Comparison of ENCODE assay signal across 3 worm cellular contexts in genomic region chrII:8569038-8569977, ce11.
TF ChIP-seq lines count a peak whose summit lies in the region.

TSS of gene col-38 (minus strand) at chrII:8569088.
TSS of gene rpl-5 (plus strand) at chrII:8569927.

TF ChIP-seq in whole organism, L2 larva, 48 proteins besides CTCF, POLR2A, EP300 and RAD21 (continued from another document):
- TF ChIP-seq blmp-1 (tag; optimal IDR thresholded peaks at IDR 0.05; lab: Kevin White, UChicago; ENCODE audit: insufficient read depth) = peak; percentile 33
- TF ChIP-seq peb-1 (tag; optimal IDR thresholded peaks at IDR 0.05; lab: Kevin White, UChicago) = no peak
- peak; percentile 71 for TF ChIP-seq zag-1 (tag; optimal IDR thresholded peaks at IDR 0.05; lab: Kevin White, UChicago)
- peak; percentile 97 for TF ChIP-seq gmeb-1 (tag; optimal IDR thresholded peaks at IDR 0.05; lab: Kevin White, UChicago)
- peak; percentile 42 for TF ChIP-seq mab-5 (tag; optimal IDR thresholded peaks at IDR 0.05; lab: Kevin White, UChicago)
- peak; percentile 88 for TF ChIP-seq sma-3 (GFP tag; optimal IDR thresholded peaks at IDR 0.05; lab: Kevin White, UChicago)
- peak; percentile 95 for TF ChIP-seq lin-11 (tag; optimal IDR thresholded peaks at IDR 0.05; lab: Kevin White, UChicago)
- TF ChIP-seq C34F6.9 (tag; optimal IDR thresholded peaks at IDR 0.05; lab: Kevin White, UChicago) = peak; percentile 98
- peak; percentile 79 for TF ChIP-seq sma-9 (GFP tag; optimal IDR thresholded peaks at IDR 0.05; lab: Kevin White, UChicago)
- TF ChIP-seq sma-9 (tag; optimal IDR thresholded peaks at IDR 0.05; lab: Kevin White, UChicago) = no peak
- peak; percentile 87 for TF ChIP-seq nhr-25 (tag; optimal IDR thresholded peaks at IDR 0.05; lab: Kevin White, UChicago)
- TF ChIP-seq ama-1 (optimal IDR thresholded peaks at IDR 0.05; lab: Kevin White, UChicago) = peak; percentile 78
- TF ChIP-seq nhr-77 (tag; optimal IDR thresholded peaks at IDR 0.05; lab: Kevin White, UChicago) = no peak
- TF ChIP-seq nhr-12 (tag; optimal IDR thresholded peaks at IDR 0.05; lab: Kevin White, UChicago) = peak; percentile 52
- peak; percentile 88 for TF ChIP-seq F13H6.1 (tag; optimal IDR thresholded peaks at IDR 0.05; lab: Kevin White, UChicago)
- peak; percentile 74 for TF ChIP-seq sem-4 (tag; optimal IDR thresholded peaks at IDR 0.05; lab: Kevin White, UChicago)
- TF ChIP-seq mdl-1 (tag; optimal IDR thresholded peaks at IDR 0.05; lab: Kevin White, UChicago) = peak in 1 of 2 experiments; percentile 51
- TF ChIP-seq nhr-10 (tag; optimal IDR thresholded peaks at IDR 0.05; lab: Kevin White, UChicago) = no peak
- peak; percentile 66 for TF ChIP-seq ceh-16 (tag; optimal IDR thresholded peaks at IDR 0.05; lab: Kevin White, UChicago)
- no peak for TF ChIP-seq unc-39 (tag; optimal IDR thresholded peaks at IDR 0.05; lab: Kevin White, UChicago)
- peak; percentile 93 to 99 for TF ChIP-seq lsy-2 (tag; optimal IDR thresholded peaks at IDR 0.05; lab: Kevin White, UChicago)

TF ChIP-seq in whole organism, L4 larva, 104 proteins besides CTCF, POLR2A, EP300 and RAD21 (continued from another document and continues in another):
- peak in 1 of 2 experiments; percentile 19 for TF ChIP-seq mdl-1 (tag; optimal IDR thresholded peaks at IDR 0.05; lab: Kevin White, UChicago)
- no peak for TF ChIP-seq ctbp-1 (GFP tag; IDR thresholded peaks at IDR 0.05; lab: Robert Waterston, UW)
- TF ChIP-seq tag-97 (GFP tag; IDR thresholded peaks at IDR 0.05; lab: Robert Waterston, UW) = no peak
- TF ChIP-seq ceh-44 (GFP tag; IDR thresholded peaks at IDR 0.05; lab: Robert Waterston, UW) = peak; percentile 49; the same call in 1 of the 2 replicates
- no peak for TF ChIP-seq D1046.2 (GFP tag; IDR thresholded peaks at IDR 0.05; lab: Robert Waterston, UW)
- peak; percentile 0 for TF ChIP-seq jun-1 (tag; optimal IDR thresholded peaks at IDR 0.05; lab: Kevin White, UChicago)
- peak; percentile 89 for TF ChIP-seq hlh-30 (tag; optimal IDR thresholded peaks at IDR 0.05; lab: Kevin White, UChicago; ENCODE audit: insufficient read depth)
- no peak for TF ChIP-seq Y48G9A.11 (GFP tag; IDR thresholded peaks at IDR 0.05; lab: Robert Waterston, UW)
- peak; percentile 26 to 93 for TF ChIP-seq ZK546.5 (tag; optimal IDR thresholded peaks at IDR 0.05; lab: Kevin White, UChicago)
- 0 out of 2 replicates have a peak, but pooled peaks have one; percentile 65 for TF ChIP-seq zfp-3 (GFP tag; conservative IDR thresholded peaks at IDR 0.05; lab: Robert Waterston, UW)
- no peak for TF ChIP-seq aly-2 (tag; optimal IDR thresholded peaks at IDR 0.05; lab: Kevin White, UChicago)
- TF ChIP-seq hlh-11 (tag; optimal IDR thresholded peaks at IDR 0.05; lab: Kevin White, UChicago) = peak; percentile 82
- TF ChIP-seq dmd-9 (GFP tag; IDR thresholded peaks at IDR 0.05; lab: Robert Waterston, UW) = no peak
- TF ChIP-seq F37D6.2 (tag; optimal IDR thresholded peaks at IDR 0.05; lab: Kevin White, UChicago) = peak; percentile 49
- TF ChIP-seq tra-1 (GFP tag; IDR thresholded peaks at IDR 0.05; lab: Robert Waterston, UW) = no peak
- peak; percentile 65 for TF ChIP-seq ama-1 (optimal IDR thresholded peaks at IDR 0.05; lab: Kevin White, UChicago)
- TF ChIP-seq nhr-48 (tag; optimal IDR thresholded peaks at IDR 0.05; lab: Kevin White, UChicago) = peak; percentile 55
- TF ChIP-seq hif-1 (tag; optimal IDR thresholded peaks at IDR 0.05; lab: Kevin White, UChicago) = peak in 1 of 2 experiments; percentile 78
- TF ChIP-seq rbr-2 (tag; optimal IDR thresholded peaks at IDR 0.05; lab: Kevin White, UChicago) = peak; percentile 87
- TF ChIP-seq daf-16 (GFP tag; optimal IDR thresholded peaks at IDR 0.05; lab: Kevin White, UChicago) = no peak
- peak; percentile 79 for TF ChIP-seq daf-16 (tag; optimal IDR thresholded peaks at IDR 0.05; lab: Kevin White, UChicago)
- peak; percentile 88 for TF ChIP-seq nhr-6 (tag; optimal IDR thresholded peaks at IDR 0.05; lab: Kevin White, UChicago)
- TF ChIP-seq vab-7 (GFP tag; IDR thresholded peaks at IDR 0.05; lab: Robert Waterston, UW) = no peak
- peak; percentile 79 for TF ChIP-seq hmg-1.1 (GFP tag; IDR thresholded peaks at IDR 0.05; lab: Robert Waterston, UW)
- TF ChIP-seq nhr-11 (tag; optimal IDR thresholded peaks at IDR 0.05; lab: Kevin White, UChicago) = peak; percentile 87
- peak; percentile 34 for TF ChIP-seq nhr-25 (tag; optimal IDR thresholded peaks at IDR 0.05; lab: Kevin White, UChicago; ENCODE audit: borderline replicate concordance, insufficient read depth)
- TF ChIP-seq saeg-2 (GFP tag; IDR thresholded peaks at IDR 0.05; lab: Robert Waterston, UW) = no peak
- no peak for TF ChIP-seq F26F4.8 (GFP tag; conservative IDR thresholded peaks at IDR 0.05; lab: Robert Waterston, UW)
- peak; percentile 93 for TF ChIP-seq nhr-77 (tag; optimal IDR thresholded peaks at IDR 0.05; lab: Kevin White, UChicago)
- peak; percentile 60; the same call in 1 of the 2 replicates for TF ChIP-seq arid-1 (GFP tag; conservative IDR thresholded peaks at IDR 0.05; lab: Robert Waterston, UW)
- TF ChIP-seq duxl-1 (tag; optimal IDR thresholded peaks at IDR 0.05; lab: Kevin White, UChicago; ENCODE audit: poor library complexity) = peak; percentile 53
- 0 out of 2 replicates have a peak, but pooled peaks have one; percentile 15 for TF ChIP-seq snpc-1.2 (GFP tag; IDR thresholded peaks at IDR 0.05; lab: Robert Waterston, UW)
- no peak for TF ChIP-seq lin-29 (GFP tag; IDR thresholded peaks at IDR 0.05; lab: Robert Waterston, UW)
- peak; percentile 96 for TF ChIP-seq dpl-1 (GFP tag; optimal IDR thresholded peaks at IDR 0.05; lab: Kevin White, UChicago)
- TF ChIP-seq zfp-2 (tag; optimal IDR thresholded peaks at IDR 0.05; lab: Kevin White, UChicago) = peak; percentile 87
- TF ChIP-seq unc-130 (GFP tag; optimal IDR thresholded peaks at IDR 0.05; lab: Kevin White, UChicago) = peak; percentile 17
- no peak for TF ChIP-seq egl-43 (GFP tag; IDR thresholded peaks at IDR 0.05; lab: Robert Waterston, UW)
- TF ChIP-seq T26A8.4 (GFP tag; IDR thresholded peaks at IDR 0.05; lab: Robert Waterston, UW) = peak; percentile 69
- TF ChIP-seq daf-19 (GFP tag; conservative IDR thresholded peaks at IDR 0.05; lab: Robert Waterston, UW) = 0 out of 2 replicates have a peak, but pooled peaks have one; percentile 51
- no peak for TF ChIP-seq Y75B8A.6 (GFP tag; IDR thresholded peaks at IDR 0.05; lab: Robert Waterston, UW)
- peak; percentile 90 for TF ChIP-seq fkh-10 (GFP tag; optimal IDR thresholded peaks at IDR 0.05; lab: Kevin White, UChicago)
- no peak for TF ChIP-seq spr-3 (GFP tag; optimal IDR thresholded peaks at IDR 0.05; lab: Kevin White, UChicago)
- TF ChIP-seq daf-8 (GFP tag; IDR thresholded peaks at IDR 0.05; lab: Robert Waterston, UW) = no peak
- TF ChIP-seq madf-9 (GFP tag; conservative IDR thresholded peaks at IDR 0.05; lab: Robert Waterston, UW) = no peak
- no peak for TF ChIP-seq attf-4 (tag; optimal IDR thresholded peaks at IDR 0.05; lab: Kevin White, UChicago)
- peak; percentile 89 to 98 for TF ChIP-seq lsy-2 (tag; optimal IDR thresholded peaks at IDR 0.05; lab: Kevin White, UChicago)
- no peak for TF ChIP-seq nhr-111 (GFP tag; optimal IDR thresholded peaks at IDR 0.05; lab: Kevin White, UChicago)
- peak; percentile 67 for TF ChIP-seq mxl-3 (GFP tag; optimal IDR thresholded peaks at IDR 0.05; lab: Kevin White, UChicago)
- no peak for TF ChIP-seq madf-5 (GFP tag; IDR thresholded peaks at IDR 0.05; lab: Robert Waterston, UW)
- no peak for TF ChIP-seq ztf-7 (tag; optimal IDR thresholded peaks at IDR 0.05; lab: Kevin White, UChicago)
- peak in 1 of 2 experiments; percentile 96 for TF ChIP-seq unc-62 (GFP tag; optimal IDR thresholded peaks at IDR 0.05 in 1 of 2; lab: Kevin White, UChicago)
- TF ChIP-seq unc-62 (tag; optimal IDR thresholded peaks at IDR 0.05; lab: Kevin White, UChicago) = no peak
- peak; percentile 92 for TF ChIP-seq mes-2 (tag; optimal IDR thresholded peaks at IDR 0.05; lab: Kevin White, UChicago; ENCODE audit: poor library complexity, severe bottlenecking)
- no peak for TF ChIP-seq egl-27 (tag; optimal IDR thresholded peaks at IDR 0.05; lab: Kevin White, UChicago)
- no peak for TF ChIP-seq gei-8 (GFP tag; optimal IDR thresholded peaks at IDR 0.05; lab: Kevin White, UChicago)

TF ChIP-seq in whole organism, late embryonic, 69 proteins besides CTCF, POLR2A, EP300 and RAD21 (continued from another document):
- TF ChIP-seq ceh-30 (tag; optimal IDR thresholded peaks at IDR 0.05; lab: Kevin White, UChicago) (peak; percentile 76), hlh-30 (tag; optimal IDR thresholded peaks at IDR 0.05; lab: Kevin White, UChicago; ENCODE audit: insufficient read depth) (peak; percentile 65), hlh-8 (tag; optimal IDR thresholded peaks at IDR 0.05; lab: Kevin White, UChicago) (no peak), unc-3 (GFP tag; conservative IDR thresholded peaks at IDR 0.05; lab: Robert Waterston, UW) (0 out of 2 replicates have a peak, but pooled peaks have one; percentile 17), unc-3 (tag; optimal IDR thresholded peaks at IDR 0.05; lab: Kevin White, UChicago) (no peak), rnt-1 (tag; optimal IDR thresholded peaks at IDR 0.05; lab: Kevin White, UChicago) (peak; percentile 71), lin-11 (tag; optimal IDR thresholded peaks at IDR 0.05; lab: Kevin White, UChicago) (no peak), ceh-2 (tag; optimal IDR thresholded peaks at IDR 0.05; lab: Kevin White, UChicago) (no peak), C38D4.7 (GFP tag; optimal IDR thresholded peaks at IDR 0.05; lab: Kevin White, UChicago) (no peak), K02D7.2 (tag; optimal IDR thresholded peaks at IDR 0.05; lab: Kevin White, UChicago) (no peak), ceh-24 (tag; optimal IDR thresholded peaks at IDR 0.05; lab: Kevin White, UChicago) (no peak), nfya-1 (tag; optimal IDR thresholded peaks at IDR 0.05; lab: Kevin White, UChicago) (peak; percentile 87), odd-2 (tag; optimal IDR thresholded peaks at IDR 0.05; lab: Kevin White, UChicago) (no peak), pat-9 (tag; optimal IDR thresholded peaks at IDR 0.05; lab: Kevin White, UChicago) (no peak), pha-4 (tag; optimal IDR thresholded peaks at IDR 0.05; lab: Kevin White, UChicago) (no peak), pag-3 (tag; optimal IDR thresholded peaks at IDR 0.05; lab: Kevin White, UChicago; ENCODE audit: borderline replicate concordance) (no peak), elt-2 (tag; optimal IDR thresholded peaks at IDR 0.05; lab: Kevin White, UChicago) (peak; percentile 64), fax-1 (tag; optimal IDR thresholded peaks at IDR 0.05; lab: Kevin White, UChicago) (no peak), unc-86 (tag; optimal IDR thresholded peaks at IDR 0.05; lab: Kevin White, UChicago) (no peak), ceh-14 (tag; optimal IDR thresholded peaks at IDR 0.05; lab: Kevin White, UChicago) (no peak), ceh-19 (GFP tag; optimal IDR thresholded peaks at IDR 0.05; lab: Kevin White, UChicago) (no peak), hlh-15 (tag; optimal IDR thresholded peaks at IDR 0.05; lab: Kevin White, UChicago) (no peak), mec-3 (tag; optimal IDR thresholded peaks at IDR 0.05; lab: Kevin White, UChicago; ENCODE audit: borderline replicate concordance) (no peak), ceh-9 (tag; optimal IDR thresholded peaks at IDR 0.05; lab: Kevin White, UChicago) (no peak), ceh-48 (tag; optimal IDR thresholded peaks at IDR 0.05; lab: Kevin White, UChicago) (peak; percentile 0), sox-4 (tag; optimal IDR thresholded peaks at IDR 0.05; lab: Kevin White, UChicago) (no peak), ceh-22 (tag; optimal IDR thresholded peaks at IDR 0.05; lab: Kevin White, UChicago) (no peak), sdc-2 (tag; optimal IDR thresholded peaks at IDR 0.05; lab: Kevin White, UChicago) (no peak), F13H6.1 (tag; optimal IDR thresholded peaks at IDR 0.05; lab: Kevin White, UChicago) (peak; percentile 7), ceh-34 (tag; optimal IDR thresholded peaks at IDR 0.05; lab: Kevin White, UChicago) (peak; percentile 66), ceh-6 (GFP tag; optimal IDR thresholded peaks at IDR 0.05; lab: Kevin White, UChicago) (no peak), gmeb-2 (tag; optimal IDR thresholded peaks at IDR 0.05; lab: Kevin White, UChicago) (no peak), sox-2 (GFP tag; IDR thresholded peaks at IDR 0.05; lab: Robert Waterston, UW) (no peak), madf-2 (tag; optimal IDR thresholded peaks at IDR 0.05; lab: Kevin White, UChicago) (peak; percentile 29), ztf-16 (tag; optimal IDR thresholded peaks at IDR 0.05; lab: Kevin White, UChicago) (no peak), zip-5 (tag; optimal IDR thresholded peaks at IDR 0.05; lab: Kevin White, UChicago) (no peak), unc-55 (GFP tag; optimal IDR thresholded peaks at IDR 0.05; lab: Kevin White, UChicago) (peak; percentile 56), hlh-6 (tag; optimal IDR thresholded peaks at IDR 0.05; lab: Kevin White, UChicago) (no peak), ref-2 (tag; optimal IDR thresholded peaks at IDR 0.05; lab: Kevin White, UChicago) (peak; percentile 48), nhr-11 (tag; optimal IDR thresholded peaks at IDR 0.05; lab: Kevin White, UChicago) (no peak), dmd-4 (tag; optimal IDR thresholded peaks at IDR 0.05; lab: Kevin White, UChicago; ENCODE audit: borderline replicate concordance) (no peak), unc-42 (tag; optimal IDR thresholded peaks at IDR 0.05; lab: Kevin White, UChicago) (peak; percentile 67), syd-9 (tag; optimal IDR thresholded peaks at IDR 0.05; lab: Kevin White, UChicago) (no peak)
